Fruit fly (Drosophila melanogaster) whole organism, adult: Measurements from ENCODE around the gene asf1.

Experiments used
- CG1620 ChIP-seq: fragments of 200-800 bp; sonication (Bioruptor generic); optimal IDR thresholded peaks from 2 replicates; lab custom pipeline; 2016; ENCODE audit warnings: missing biosample characterization, missing genetic modification characterization
- CG5204 ChIP-seq: fragments of 200-800 bp; sonication (Bioruptor generic); optimal IDR thresholded peaks from 2 replicates; lab custom pipeline; 2016; ENCODE audit warnings: missing biosample characterization, missing genetic modification characterization
- Mnt ChIP-seq: fragments of 200-800 bp; sonication (Bioruptor generic); optimal IDR thresholded peaks from 2 replicates; lab custom pipeline; 2016; ENCODE audit warnings: missing biosample characterization, mild to moderate bottlenecking, missing genetic modification characterization
- cic ChIP-seq: fragments of 200-800 bp; sonication (Bioruptor generic); optimal IDR thresholded peaks from 2 replicates; lab custom pipeline; 2017; ENCODE audit warnings: missing biosample characterization, mild to moderate bottlenecking, missing genetic modification characterization, moderate library complexity
- pad ChIP-seq: fragments of 200-800 bp; sonication (Bioruptor generic); optimal IDR thresholded peaks from 3 replicates; lab custom pipeline; 2017; ENCODE audit warnings: missing biosample characterization, missing genetic modification characterization, mild to moderate bottlenecking, moderate library complexity, missing genetic modification reagents
- tj ChIP-seq: fragments of 200-800 bp; sonication (Bioruptor generic); optimal IDR thresholded peaks from 3 replicates; lab custom pipeline; 2017; ENCODE audit warnings: missing biosample characterization, mild to moderate bottlenecking, missing genetic modification characterization, moderate library complexity

dm6 chr3L:19598369-19599148 is 20.1 kb upstream of the asf1 start, which contains the start of the genes ash1 and Taf6:
- TF ChIP-seq Mnt (GFP tag; lab: Kevin White, UChicago): no peak
- no peak for TF ChIP-seq pad (GFP tag; lab: Kevin White, UChicago)
- no peak for TF ChIP-seq cic (GFP tag; lab: Kevin White, UChicago)
- TF ChIP-seq tj (GFP tag; lab: Kevin White, UChicago): no peak
- no peak for TF ChIP-seq CG5204 (GFP tag; lab: Kevin White, UChicago)
- peak; percentile 9 for TF ChIP-seq CG1620 (GFP tag; lab: Kevin White, UChicago)
